Fruit fly (Drosophila melanogaster) whole organism, larva: ENCODE data around the gene CG11854.
A peak's percentile ranks its signal among the peaks of the same experiment; 100 is the strongest.

Experiments used
- noc ChIP-seq: fragments of 200-800 bp; sonication (Bioruptor generic); optimal IDR thresholded peaks from 3 replicates; lab custom pipeline; 2019; ENCODE audit warnings: missing biosample characterization, mild to moderate bottlenecking, missing genetic modification characterization, moderate library complexity

CG11854 gene

dm6 chr3R:25241507-25242070 is at the start of gene CG11854:
Gene CG11854, plus strand, starts transcription at chr3R:25242020.
- no peak for TF ChIP-seq noc (tag; lab: Kevin White, UChicago)

dm6 chr3R:25193726-25194204 is 48.1 kb upstream of the CG11854 start, which contains the start of gene lobo:
Gene lobo, minus strand, starts transcription at chr3R:25193776.
- TF ChIP-seq noc (tag; lab: Kevin White, UChicago), result no peak

- no peak for TF ChIP-seq noc (tag; lab: Kevin White, UChicago)
Measured at dm6 chr3R:25194723-25195577, 46.9 kb upstream of the CG11854 start, which contains the start of gene CG13653. Gene CG13653, plus strand, starts transcription at chr3R:25195527.

dm6 chr3R:25199321-25199868 is 42.4 kb upstream of the CG11854 start, which contains the start of gene CG13654:
Gene CG13654, plus strand, starts transcription at chr3R:25199818.
- no peak for TF ChIP-seq noc (tag; lab: Kevin White, UChicago)

DNA sequence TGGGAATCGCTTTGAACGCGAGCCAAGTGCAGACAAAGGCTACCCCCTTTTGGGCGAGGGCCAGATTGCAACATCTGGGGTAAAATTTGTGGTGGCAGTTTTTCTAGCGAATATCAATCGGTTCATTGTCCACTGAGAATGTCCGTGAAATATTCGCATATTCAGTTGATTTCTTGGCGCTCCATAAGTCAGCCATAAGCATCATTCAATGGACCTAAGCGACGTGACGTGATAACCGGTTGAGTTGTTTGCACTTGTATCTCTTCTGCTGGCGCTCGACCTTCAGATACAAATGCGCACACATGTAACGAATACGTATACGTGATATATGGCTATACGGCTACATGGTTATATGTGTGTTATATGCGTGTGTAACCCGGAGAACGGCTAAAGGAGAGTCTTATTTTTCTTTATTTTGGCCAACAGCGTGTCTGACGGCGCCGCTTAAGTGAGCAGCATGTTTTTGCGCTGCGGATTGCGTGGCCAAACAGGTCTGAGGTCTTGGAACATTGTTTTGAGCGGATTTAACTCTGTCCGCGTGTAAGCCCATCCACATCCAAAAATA is 36.3 kb upstream of the CG11854 start:
- no peak for TF ChIP-seq noc (tag; lab: Kevin White, UChicago)

dm6 chr3R:25207405-25208003 is 34.3 kb upstream of the CG11854 start:
- peak; percentile 74 for TF ChIP-seq noc (tag; lab: Kevin White, UChicago)

dm6 chr3R:25208042-25208766 is 33.6 kb upstream of the CG11854 start, which contains the start of gene Cad96Ca:
Gene Cad96Ca, minus strand, starts transcription at chr3R:25208283.
- no peak for TF ChIP-seq noc (tag; lab: Kevin White, UChicago)

DNA sequence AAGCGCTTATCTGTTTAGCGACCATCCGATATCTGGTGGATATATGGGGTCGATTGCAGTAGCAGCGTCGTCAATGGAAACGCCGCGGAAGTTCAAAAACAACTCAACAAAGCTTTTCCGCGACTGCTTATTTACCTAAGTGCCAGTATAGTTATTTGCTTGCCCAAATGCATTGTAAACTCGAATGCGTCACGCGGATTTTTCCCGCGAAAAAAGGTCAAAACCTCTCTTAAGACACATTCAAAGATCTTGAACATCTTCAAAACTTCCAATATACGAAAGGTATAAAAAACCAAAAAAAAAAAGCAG is 33.1 kb upstream of the CG11854 start:
- no peak for TF ChIP-seq noc (tag; lab: Kevin White, UChicago)

- no peak for TF ChIP-seq noc (tag; lab: Kevin White, UChicago)
Measured at dm6 chr3R:25209207-25209606, 32.6 kb upstream of the CG11854 start.

DNA sequence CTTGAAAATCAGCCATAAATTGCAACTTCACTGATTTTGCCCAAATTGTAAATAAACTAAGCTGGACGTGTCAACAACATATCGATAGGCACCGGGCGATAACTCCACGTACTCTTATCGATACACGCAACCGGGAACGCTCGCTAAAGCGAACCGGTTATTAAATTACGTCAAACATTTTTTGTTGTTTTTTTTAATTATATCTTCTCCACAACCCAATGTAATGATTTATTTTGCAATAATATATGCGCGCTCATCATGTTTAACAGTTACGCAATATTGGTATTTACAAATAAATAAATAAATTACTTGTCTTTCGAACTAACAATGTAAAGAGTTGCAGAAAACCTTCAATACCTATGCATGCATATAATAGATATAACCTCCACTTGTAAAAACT is 26.7 kb upstream of the CG11854 start, which contains the start of gene Saysd1:
Gene Saysd1 (minus strand): TSS at position 66 of the 400 bp plus-strand sequence.
- peak; percentile 64 for TF ChIP-seq noc (tag; lab: Kevin White, UChicago)

dm6 chr3R:25215997-25216396 is 25.8 kb upstream of the CG11854 start, which contains the start of gene CG31106:
Gene CG31106, plus strand, starts transcription at chr3R:25216297.
- TF ChIP-seq noc (tag; lab: Kevin White, UChicago), result no peak

- TF ChIP-seq noc (tag; lab: Kevin White, UChicago), result no peak
Measured at dm6 chr3R:25219018-25219417, 22.8 kb upstream of the CG11854 start, which contains the start of gene CG31103. Gene CG31103, plus strand, starts transcription at chr3R:25219318.

dm6 chr3R:25221203-25221807 is 20.5 kb upstream of the CG11854 start, which contains the start of gene Alg9:
Gene Alg9, plus strand, starts transcription at chr3R:25221589.
- TF ChIP-seq noc (tag; lab: Kevin White, UChicago), result no peak

DNA sequence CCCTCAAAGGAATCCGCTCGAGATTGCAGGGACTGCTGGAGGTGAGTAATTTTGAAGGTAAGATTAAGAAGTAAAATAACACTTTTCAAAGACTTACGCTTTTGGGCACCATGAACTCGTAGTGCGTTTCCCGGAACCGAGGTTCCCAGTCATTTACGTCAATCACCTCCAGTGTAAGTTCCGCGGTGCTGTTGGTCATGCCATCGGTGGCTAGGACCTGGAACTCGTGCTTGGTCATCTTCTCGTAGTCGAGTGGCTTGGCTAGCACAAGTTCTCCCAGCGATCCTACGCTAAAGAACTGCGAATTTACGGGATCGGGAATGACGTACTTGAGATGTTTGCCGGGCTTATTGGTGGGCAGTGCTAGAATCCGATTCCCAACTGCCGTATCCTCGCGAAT is 16.3 kb upstream of the CG11854 start:
- TF ChIP-seq noc (tag; lab: Kevin White, UChicago), result no peak
